Worm (Caenorhabditis elegans): ENCODE data around the gene Y14H12A.2.

Y14H12A.2 gene

ce11 chrII:3958673-3959299 lies 30.7 kb downstream of the Y14H12A.2 start:
- TF ChIP-seq pes-1 (GFP tag; IDR thresholded peaks at IDR 0.05) (0 out of 2 replicates have a peak, but pooled peaks have one; percentile 6), aly-1 (tag; optimal IDR thresholded peaks at IDR 0.05) (no peak), hmg-4 (GFP tag; optimal IDR thresholded peaks at IDR 0.05) (peak; percentile 11), F13C5.2 (tag; optimal IDR thresholded peaks at IDR 0.05) (peak; percentile 3), ama-1 (optimal IDR thresholded peaks at IDR 0.05) (no peak), flt-1 (GFP tag; IDR thresholded peaks at IDR 0.05) (no peak), ceh-13 (GFP tag; optimal IDR thresholded peaks at IDR 0.05) (no peak), hmbx-1 (tag; optimal IDR thresholded peaks at IDR 0.05) (no peak), B0310.2 (tag; optimal IDR thresholded peaks at IDR 0.05) (no peak), tbx-37 (GFP tag; conservative IDR thresholded peaks at IDR 0.05) (no peak)

ce11 chrII:3957455-3958212 lies 31.8 kb downstream of the Y14H12A.2 start:
- TF ChIP-seq tbx-37 (GFP tag; conservative IDR thresholded peaks at IDR 0.05) (no peak; the same call in 1 of the 2 replicates), ceh-36 (tag; optimal IDR thresholded peaks at IDR 0.05) (peak; percentile 84), ets-7 (tag; optimal IDR thresholded peaks at IDR 0.05) (no peak), ama-1 (optimal IDR thresholded peaks at IDR 0.05) (no peak), hnd-1 (tag; optimal IDR thresholded peaks at IDR 0.05) (no peak), B0310.2 (tag; optimal IDR thresholded peaks at IDR 0.05) (peak; percentile 32), aly-1 (tag; optimal IDR thresholded peaks at IDR 0.05) (no peak), hmbx-1 (tag; optimal IDR thresholded peaks at IDR 0.05) (no peak)

ce11 chrII:3956744-3957143 lies 32.7 kb downstream of the Y14H12A.2 start:
- TF ChIP-seq hnd-1 (tag; optimal IDR thresholded peaks at IDR 0.05) (no peak), ceh-36 (tag; optimal IDR thresholded peaks at IDR 0.05) (no peak), hmg-4 (GFP tag; optimal IDR thresholded peaks at IDR 0.05) (no peak), sea-1 (GFP tag; conservative IDR thresholded peaks at IDR 0.05) (no peak), tbx-11 (GFP tag; IDR thresholded peaks at IDR 0.05) (no peak), hmbx-1 (tag; optimal IDR thresholded peaks at IDR 0.05) (no peak), ama-1 (optimal IDR thresholded peaks at IDR 0.05) (no peak), tbx-37 (GFP tag; conservative IDR thresholded peaks at IDR 0.05) (no peak), tra-4 (tag; optimal IDR thresholded peaks at IDR 0.05) (no peak)

- no peak for TF ChIP-seq scrt-1 (GFP tag; IDR thresholded peaks at IDR 0.05)
- TF ChIP-seq ets-7 (tag; optimal IDR thresholded peaks at IDR 0.05) = peak; percentile 42
- no peak for TF ChIP-seq flt-1 (GFP tag; IDR thresholded peaks at IDR 0.05)
- no peak for TF ChIP-seq hmg-4 (GFP tag; optimal IDR thresholded peaks at IDR 0.05)
- peak; percentile 8 for TF ChIP-seq aly-1 (tag; optimal IDR thresholded peaks at IDR 0.05)
These were observed 33.5 kb downstream of the Y14H12A.2 start for ce11 chrII:3955938-3956337.

- TF ChIP-seq flt-1 (GFP tag; IDR thresholded peaks at IDR 0.05) (no peak), tbx-11 (GFP tag; IDR thresholded peaks at IDR 0.05) (no peak), hnd-1 (tag; optimal IDR thresholded peaks at IDR 0.05) (no peak), aly-1 (tag; optimal IDR thresholded peaks at IDR 0.05) (no peak), ceh-13 (GFP tag; optimal IDR thresholded peaks at IDR 0.05) (no peak), hmbx-1 (tag; optimal IDR thresholded peaks at IDR 0.05) (no peak), ceh-36 (tag; optimal IDR thresholded peaks at IDR 0.05) (no peak), tbx-37 (GFP tag; conservative IDR thresholded peaks at IDR 0.05) (no peak)
These were observed 34.6 kb downstream of the Y14H12A.2 start for ce11 chrII:3954838-3955237.

- TF ChIP-seq flt-1 (GFP tag; IDR thresholded peaks at IDR 0.05) (no peak), hnd-1 (tag; optimal IDR thresholded peaks at IDR 0.05) (no peak), scrt-1 (GFP tag; IDR thresholded peaks at IDR 0.05) (no peak), hmg-4 (GFP tag; optimal IDR thresholded peaks at IDR 0.05) (no peak), ceh-36 (tag; optimal IDR thresholded peaks at IDR 0.05) (no peak), ceh-13 (GFP tag; optimal IDR thresholded peaks at IDR 0.05) (no peak), tbx-11 (GFP tag; IDR thresholded peaks at IDR 0.05) (no peak), pes-1 (GFP tag; IDR thresholded peaks at IDR 0.05) (no peak), tbx-37 (GFP tag; conservative IDR thresholded peaks at IDR 0.05) (no peak), ets-7 (tag; optimal IDR thresholded peaks at IDR 0.05) (no peak), hmbx-1 (tag; optimal IDR thresholded peaks at IDR 0.05) (no peak), tra-4 (tag; optimal IDR thresholded peaks at IDR 0.05) (no peak), F13C5.2 (tag; optimal IDR thresholded peaks at IDR 0.05) (no peak), B0310.2 (tag; optimal IDR thresholded peaks at IDR 0.05) (no peak), ama-1 (optimal IDR thresholded peaks at IDR 0.05) (no peak), sea-1 (GFP tag; conservative IDR thresholded peaks at IDR 0.05) (no peak)
These were observed 35.5 kb downstream of the Y14H12A.2 start for ce11 chrII:3954018-3954417.

- TF ChIP-seq ets-7 (tag; optimal IDR thresholded peaks at IDR 0.05) = no peak
These were observed 36.5 kb downstream of the Y14H12A.2 start for ce11 chrII:3952967-3953366.

ce11 chrII:3952368-3952767 lies 37.1 kb downstream of the Y14H12A.2 start:
- TF ChIP-seq sea-1 (GFP tag; conservative IDR thresholded peaks at IDR 0.05) (no peak), aly-1 (tag; optimal IDR thresholded peaks at IDR 0.05) (no peak), hnd-1 (tag; optimal IDR thresholded peaks at IDR 0.05) (no peak), tbx-11 (GFP tag; IDR thresholded peaks at IDR 0.05) (no peak), B0310.2 (tag; optimal IDR thresholded peaks at IDR 0.05) (no peak), ceh-13 (GFP tag; optimal IDR thresholded peaks at IDR 0.05) (no peak), pes-1 (GFP tag; IDR thresholded peaks at IDR 0.05) (no peak), tbx-37 (GFP tag; conservative IDR thresholded peaks at IDR 0.05) (no peak), flt-1 (GFP tag; IDR thresholded peaks at IDR 0.05) (no peak), ama-1 (optimal IDR thresholded peaks at IDR 0.05) (no peak)
